Worm (Caenorhabditis elegans): ENCODE results near the gene dsl-7.

DNA sequence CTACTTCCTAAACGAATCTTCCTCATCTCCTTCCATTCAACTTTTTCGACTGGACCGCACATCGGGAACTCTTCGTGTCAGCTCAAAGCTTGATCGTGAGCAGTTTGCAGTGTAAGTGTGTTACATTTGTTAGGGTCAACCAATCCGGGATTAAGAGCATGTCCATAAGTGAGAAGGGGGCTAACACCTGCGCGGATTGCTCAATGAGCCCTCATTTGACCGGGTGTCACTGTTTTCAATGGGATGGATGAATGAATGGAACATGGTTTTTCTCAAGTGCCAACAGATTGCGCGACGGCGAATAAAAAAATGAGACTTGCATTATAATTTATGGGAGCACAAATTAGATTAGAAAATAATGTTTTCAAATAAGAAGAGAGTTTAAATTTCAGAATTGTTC lies 32.3 kb downstream of the dsl-7 start:
- TF ChIP-seq scrt-1 (GFP tag; IDR thresholded peaks at IDR 0.05) (no peak), hmbx-1 (tag; optimal IDR thresholded peaks at IDR 0.05) (no peak)
